Worm (Caenorhabditis elegans) whole organism, L4 larva: ENCODE results near the gene srbc-2.

Experiments
- F10B5.3 ChIP-seq: sonication (generic microtip); optimal IDR thresholded peaks from 2 replicates; lab custom pipeline; 2016; ENCODE audit warnings: mild to moderate bottlenecking, missing genetic modification characterization, missing compliant biosample characterization
- F26F4.8 ChIP-seq: fragments of 200-800 bp; sonication (Bioruptor generic); conservative IDR thresholded peaks from 2 replicates; pipeline ENCODE4 v1.3.6; 2022; ENCODE audit warnings: missing genetic modification characterization, missing compliant biosample characterization
- F44E2.7 ChIP-seq: fragments of 200-800 bp; sonication (Bioruptor generic); IDR thresholded peaks from 2 replicates; pipeline ENCODE4 v2.1.2; 2022; ENCODE audit warnings: missing genetic modification characterization, missing compliant biosample characterization
- T20F7.1 ChIP-seq: fragments of 200-800 bp; sonication (Bioruptor generic); optimal IDR thresholded peaks from 2 replicates; lab custom pipeline; 2018; ENCODE audit warnings: mild to moderate bottlenecking, missing genetic modification characterization, missing compliant biosample characterization
- Y75B8A.6 ChIP-seq: fragments of 200-800 bp; sonication (Bioruptor generic); IDR thresholded peaks from 2 replicates; pipeline ENCODE4 v1.3.6; 2022; ENCODE audit warnings: missing genetic modification reagents, missing genetic modification characterization, missing compliant biosample characterization
- ZK337.2 ChIP-seq: fragments of 200-800 bp; sonication (Bioruptor generic); IDR thresholded peaks from 2 replicates; pipeline ENCODE4 v1.3.6; 2022; ENCODE audit warnings: missing genetic modification reagents, missing genetic modification characterization, missing compliant biosample characterization
- ZK546.5 ChIP-seq, 2 experiments: sonication (generic microtip); optimal IDR thresholded peaks; 2 replicates each; lab custom pipeline; 2017; ENCODE audit warnings: missing biosample characterization in 2 of 2, missing genetic modification characterization in 2 of 2
- aly-2 ChIP-seq: sonication (generic microtip); optimal IDR thresholded peaks from 2 replicates; lab custom pipeline; 2018; ENCODE audit warnings: missing biosample characterization, missing genetic modification characterization
- ama-1 ChIP-seq: fragments of 150-350 bp; optimal IDR thresholded peaks from 2 replicates; lab custom pipeline; 2014; ENCODE audit warnings: inconsistent platforms, mixed read lengths
- ceh-28 ChIP-seq: fragments of 150-350 bp; optimal IDR thresholded peaks from 2 replicates; lab custom pipeline; 2014; ENCODE audit warnings: missing biosample characterization, missing genetic modification reagents, missing genetic modification characterization
- ceh-44 ChIP-seq: fragments of 200-800 bp; sonication (Bioruptor generic); IDR thresholded peaks from 2 replicates; pipeline ENCODE4 v1.3.6; 2022; ENCODE audit warnings: missing genetic modification reagents, missing genetic modification characterization, missing compliant biosample characterization
- ceh-82 ChIP-seq: sonication (generic microtip); optimal IDR thresholded peaks from 2 replicates; lab custom pipeline; 2017; ENCODE audit warnings: missing biosample characterization, missing genetic modification characterization
- cey-2 ChIP-seq: sonication (generic microtip); optimal IDR thresholded peaks from 3 replicates; lab custom pipeline; 2017; ENCODE audit warnings: missing genetic modification characterization, mild to moderate bottlenecking, missing compliant biosample characterization, antibody characterized with exemption, borderline replicate concordance; ENCODE audit not compliant: insufficient read depth
- ctbp-1 ChIP-seq: fragments of 200-800 bp; sonication (Bioruptor generic); IDR thresholded peaks from 2 replicates; pipeline ENCODE4 v1.3.6; 2022; ENCODE audit warnings: missing genetic modification reagents, missing genetic modification characterization, missing compliant biosample characterization
- daf-12 ChIP-seq: fragments of 150-350 bp; optimal IDR thresholded peaks from 2 replicates; lab custom pipeline; 2014; ENCODE audit warnings: missing biosample characterization, missing genetic modification reagents, missing genetic modification characterization
- daf-19 ChIP-seq: fragments of 200-800 bp; sonication (Bioruptor generic); conservative IDR thresholded peaks from 2 replicates; pipeline ENCODE4 v1.3.6; 2022; ENCODE audit warnings: missing genetic modification characterization, missing compliant biosample characterization
- daf-8 ChIP-seq: fragments of 200-800 bp; sonication (Bioruptor generic); IDR thresholded peaks from 2 replicates; pipeline ENCODE4 v1.3.6; 2022; ENCODE audit warnings: missing genetic modification characterization, missing compliant biosample characterization
- dmd-6 ChIP-seq: fragments of 200-800 bp; sonication (Bioruptor generic); IDR thresholded peaks from 2 replicates; pipeline ENCODE4 v1.3.6; 2022; ENCODE audit warnings: missing genetic modification reagents, missing genetic modification characterization, missing compliant biosample characterization
- dmd-9 ChIP-seq: fragments of 200-800 bp; sonication (Bioruptor generic); IDR thresholded peaks from 2 replicates; pipeline ENCODE4 v1.3.6; 2022; ENCODE audit warnings: missing genetic modification reagents, missing genetic modification characterization, missing compliant biosample characterization
- duxl-1 ChIP-seq: sonication (generic microtip); optimal IDR thresholded peaks from 2 replicates; lab custom pipeline; 2016; ENCODE audit warnings: mild to moderate bottlenecking, missing genetic modification characterization, moderate library complexity, missing compliant biosample characterization; ENCODE audit not compliant: poor library complexity
- dve-1 ChIP-seq: sonication (generic microtip); optimal IDR thresholded peaks from 2 replicates; lab custom pipeline; 2017; ENCODE audit warnings: antibody characterized with exemption, mild to moderate bottlenecking, missing genetic modification characterization, missing compliant biosample characterization; ENCODE audit not compliant: insufficient read depth
- egl-27 ChIP-seq: sonication (generic microtip); optimal IDR thresholded peaks from 3 replicates; lab custom pipeline; 2017; ENCODE audit warnings: missing biosample characterization, missing genetic modification reagents, missing genetic modification characterization
- hlh-11 ChIP-seq: fragments of 200-800 bp; sonication (Bioruptor generic); optimal IDR thresholded peaks from 2 replicates; lab custom pipeline; 2018; ENCODE audit warnings: mild to moderate bottlenecking, missing genetic modification characterization, missing compliant biosample characterization
- hlh-30 ChIP-seq: sonication (generic microtip); optimal IDR thresholded peaks from 2 replicates; lab custom pipeline; 2017; ENCODE audit warnings: antibody characterized with exemption, mild to moderate bottlenecking, missing genetic modification characterization, missing compliant biosample characterization; ENCODE audit not compliant: insufficient read depth
- jun-1 ChIP-seq: fragments of 150-350 bp; optimal IDR thresholded peaks from 2 replicates; lab custom pipeline; 2014; ENCODE audit warnings: missing biosample characterization, missing genetic modification reagents, missing genetic modification characterization
- lin-1 ChIP-seq: fragments of 200-800 bp; sonication (Bioruptor generic); IDR thresholded peaks from 2 replicates; pipeline ENCODE4 v1.3.6; 2022; ENCODE audit warnings: missing genetic modification reagents, missing genetic modification characterization, missing compliant biosample characterization
- lin-29 ChIP-seq: fragments of 200-800 bp; sonication (Bioruptor generic); IDR thresholded peaks from 2 replicates; pipeline ENCODE4 v1.3.6; 2022; ENCODE audit warnings: missing genetic modification reagents, missing genetic modification characterization, missing compliant biosample characterization
- lsy-2 ChIP-seq, 2 experiments: fragments of 150-350 bp in 1 of 2; sonication (generic microtip) in 1 of 2; optimal IDR thresholded peaks; 2 replicates each; lab custom pipeline; 2014 to 2017; ENCODE audit warnings: missing biosample characterization in 2 of 2, missing genetic modification characterization in 2 of 2
- madf-9 ChIP-seq: fragments of 200-800 bp; sonication (Bioruptor generic); conservative IDR thresholded peaks from 2 replicates; pipeline ENCODE4 v1.3.6; 2022; ENCODE audit warnings: missing genetic modification reagents, missing genetic modification characterization, missing compliant biosample characterization
- mdl-1 ChIP-seq, 2 experiments: fragments of 150-350 bp in 1 of 2; sonication (generic microtip) in 1 of 2; optimal IDR thresholded peaks; 2 replicates each; lab custom pipeline; 2014 to 2017; ENCODE audit warnings: missing biosample characterization in 2 of 2, missing genetic modification characterization in 2 of 2
- mxl-2 ChIP-seq: fragments of 200-800 bp; sonication (Bioruptor generic); conservative IDR thresholded peaks from 2 replicates; pipeline ENCODE4 v1.3.6; 2022; ENCODE audit warnings: missing genetic modification reagents, missing genetic modification characterization, missing compliant biosample characterization
- mxl-3 ChIP-seq: fragments of 200-800 bp; sonication (Bioruptor generic); optimal IDR thresholded peaks from 2 replicates; lab custom pipeline; 2018; ENCODE audit warnings: mild to moderate bottlenecking, missing genetic modification characterization, missing compliant biosample characterization
- nhr-102 ChIP-seq: sonication (generic microtip); optimal IDR thresholded peaks from 2 replicates; lab custom pipeline; 2016; ENCODE audit warnings: mild to moderate bottlenecking, missing genetic modification characterization, moderate library complexity, missing compliant biosample characterization
- nhr-11 ChIP-seq: fragments of 150-350 bp; optimal IDR thresholded peaks from 2 replicates; lab custom pipeline; 2014; ENCODE audit warnings: missing biosample characterization, missing genetic modification characterization
- nhr-237 ChIP-seq: sonication (generic microtip); optimal IDR thresholded peaks from 2 replicates; lab custom pipeline; 2017; ENCODE audit warnings: missing biosample characterization, missing genetic modification characterization
- nhr-28 ChIP-seq: fragments of 150-350 bp; optimal IDR thresholded peaks from 2 replicates; lab custom pipeline; 2014; ENCODE audit warnings: missing biosample characterization, missing genetic modification characterization
- nhr-48 ChIP-seq: sonication (generic microtip); optimal IDR thresholded peaks from 2 replicates; lab custom pipeline; 2016; ENCODE audit warnings: mild to moderate bottlenecking, missing genetic modification characterization, missing compliant biosample characterization
- pha-4 ChIP-seq, 2 experiments: fragments of 150-350 bp in 1 of 2; fragments of 200-800 bp in 1 of 2; sonication (Bioruptor generic) in 1 of 2; IDR thresholded peaks in 1 of 2; optimal IDR thresholded peaks in 1 of 2; 2 replicates each; pipeline versions ENCODE4 v1.3.6 to Lab custom; 2014 to 2022; ENCODE audit warnings: missing genetic modification characterization in 2 of 2, missing genetic modification reagents in 2 of 2, missing biosample characterization in 1 of 2, missing compliant biosample characterization in 1 of 2
- php-3 ChIP-seq: fragments of 200-800 bp; sonication (Bioruptor generic); IDR thresholded peaks from 2 replicates; pipeline ENCODE4 v1.3.6; 2022; ENCODE audit warnings: missing genetic modification reagents, missing genetic modification characterization, missing compliant biosample characterization
- sdz-12 ChIP-seq: fragments of 200-800 bp; sonication (Bioruptor generic); optimal IDR thresholded peaks from 2 replicates; lab custom pipeline; 2018; ENCODE audit warnings: mild to moderate bottlenecking, missing genetic modification characterization, missing compliant biosample characterization
- skn-1 ChIP-seq: fragments of 150-350 bp; optimal IDR thresholded peaks from 2 replicates; lab custom pipeline; 2014; ENCODE audit warnings: missing biosample characterization, missing genetic modification characterization
- snpc-4 ChIP-seq: fragments of 150-350 bp; optimal IDR thresholded peaks from 2 replicates; lab custom pipeline; 2014; ENCODE audit warnings: missing biosample characterization, missing genetic modification characterization
- spr-3 ChIP-seq: fragments of 200-800 bp; sonication (Bioruptor generic); optimal IDR thresholded peaks from 2 replicates; lab custom pipeline; 2018; ENCODE audit warnings: mild to moderate bottlenecking, missing genetic modification characterization, missing compliant biosample characterization
- tag-97 ChIP-seq: fragments of 200-800 bp; sonication (Bioruptor generic); IDR thresholded peaks from 2 replicates; pipeline ENCODE4 v1.3.6; 2022; ENCODE audit warnings: missing genetic modification characterization, missing compliant biosample characterization
- unc-62 ChIP-seq, 3 experiments: fragments of 150-350 bp in 1 of 3; sonication (generic microtip); optimal IDR thresholded peaks in 2 of 3; peaks in 1 of 3; 1 replicate in 1 of 3; 2 replicates in 2 of 3; lab custom pipeline; 2014 to 2017; ENCODE audit warnings: missing biosample characterization in 3 of 3, missing genetic modification characterization in 3 of 3, missing genetic modification reagents in 3 of 3, missing genotype in 1 of 3
- zfp-2 ChIP-seq: sonication (generic microtip); optimal IDR thresholded peaks from 2 replicates; lab custom pipeline; 2016; ENCODE audit warnings: mild to moderate bottlenecking, missing genetic modification characterization, missing compliant biosample characterization
- zip-11 ChIP-seq: fragments of 200-800 bp; sonication (Bioruptor generic); IDR thresholded peaks from 2 replicates; pipeline ENCODE4 v1.3.6; 2022; ENCODE audit warnings: missing genetic modification characterization, missing compliant biosample characterization

Gene srbc-2

ce11 chrV:3391005-3391404, 14.1 kb upstream of the srbc-2 start (continued):
- TF ChIP-seq snpc-4 (tag; lab: Kevin White, UChicago) (no peak), F26F4.8 (GFP tag; lab: Robert Waterston, UW) (no peak), nhr-237 (tag; lab: Kevin White, UChicago) (no peak), lin-29 (GFP tag; lab: Robert Waterston, UW) (no peak), sdz-12 (GFP tag; lab: Kevin White, UChicago) (no peak), nhr-11 (tag; lab: Kevin White, UChicago) (peak; percentile 83), dmd-6 (GFP tag; lab: Robert Waterston, UW) (peak; percentile 94), lsy-2 (tag; optimal IDR thresholded peaks at IDR 0.05; lab: Kevin White, UChicago) (peak; percentile 75 to 87), nhr-48 (tag; lab: Kevin White, UChicago) (peak; percentile 96), tag-97 (GFP tag; lab: Robert Waterston, UW) (no peak), ama-1 (lab: Kevin White, UChicago) (no peak), ZK546.5 (tag; optimal IDR thresholded peaks at IDR 0.05; lab: Kevin White, UChicago) (no peak), T20F7.1 (GFP tag; lab: Kevin White, UChicago) (no peak), daf-12 (tag; lab: Kevin White, UChicago) (no peak), duxl-1 (tag; lab: Kevin White, UChicago) (peak; percentile 78), hlh-30 (tag; lab: Kevin White, UChicago) (peak; percentile 73), hlh-11 (peak; percentile 93), madf-9 (0 out of 2 replicates have a peak, but pooled peaks have one; percentile 30), ZK337.2 (GFP tag; lab: Robert Waterston, UW) (no peak), aly-2 (tag; lab: Kevin White, UChicago) (no peak), daf-8 (GFP tag; lab: Robert Waterston, UW) (no peak), jun-1 (tag; lab: Kevin White, UChicago) (peak; percentile 45), unc-62 (GFP tag; optimal IDR thresholded peaks at IDR 0.05 in 1 of 2; lab: Kevin White, UChicago) (peak in 1 of 2 experiments; percentile 67), unc-62 (tag; optimal IDR thresholded peaks at IDR 0.05; lab: Kevin White, UChicago) (no peak), zip-11 (GFP tag; lab: Robert Waterston, UW) (no peak), mxl-2 (GFP tag; lab: Robert Waterston, UW) (no peak; the same call in 1 of the 2 replicates), F44E2.7 (GFP tag; lab: Robert Waterston, UW) (no peak), cey-2 (tag; lab: Kevin White, UChicago) (peak; percentile 18), ctbp-1 (GFP tag; lab: Robert Waterston, UW) (peak; percentile 57; the same call in 1 of the 2 replicates), pha-4 (GFP tag; IDR thresholded peaks at IDR 0.05; lab: Robert Waterston, UW) (no peak), pha-4 (tag; optimal IDR thresholded peaks at IDR 0.05; lab: Kevin White, UChicago) (peak; percentile 70), ceh-82 (tag; lab: Kevin White, UChicago) (no peak), zfp-2 (peak; percentile 7), daf-19 (GFP tag; lab: Robert Waterston, UW) (no peak), egl-27 (no peak), Y75B8A.6 (GFP tag; lab: Robert Waterston, UW) (no peak)

- TF ChIP-seq spr-3, result no peak
- no peak for TF ChIP-seq nhr-11 (tag; lab: Kevin White, UChicago)
- TF ChIP-seq mxl-3 (GFP tag; lab: Kevin White, UChicago), result peak; percentile 59
- TF ChIP-seq lin-1, result peak; percentile 25; the same call in 1 of the 2 replicates
- peak; percentile 82 for TF ChIP-seq hlh-11
- no peak for TF ChIP-seq nhr-102 (tag; lab: Kevin White, UChicago)
- TF ChIP-seq dve-1, result no peak
- TF ChIP-seq daf-12 (tag; lab: Kevin White, UChicago), result no peak
- TF ChIP-seq ceh-44, result no peak
- no peak for TF ChIP-seq dmd-9 (GFP tag; lab: Robert Waterston, UW)
- TF ChIP-seq F10B5.3 (tag; lab: Kevin White, UChicago), result no peak
- TF ChIP-seq duxl-1 (tag; lab: Kevin White, UChicago), result peak; percentile 21
- no peak for TF ChIP-seq zfp-2
- TF ChIP-seq php-3 (GFP tag; lab: Robert Waterston, UW), result 0 out of 2 replicates have a peak, but pooled peaks have one; percentile 42
- TF ChIP-seq dmd-6 (GFP tag; lab: Robert Waterston, UW), result peak; percentile 81
- TF ChIP-seq mdl-1 (tag; optimal IDR thresholded peaks at IDR 0.05; lab: Kevin White, UChicago), result peak; percentile 62 to 73
- TF ChIP-seq skn-1, result no peak
- TF ChIP-seq F44E2.7 (GFP tag; lab: Robert Waterston, UW), result no peak
- TF ChIP-seq daf-19 (GFP tag; lab: Robert Waterston, UW), result no peak
- TF ChIP-seq ceh-28 (tag; lab: Kevin White, UChicago), result no peak
- TF ChIP-seq pha-4 (GFP tag; IDR thresholded peaks at IDR 0.05; lab: Robert Waterston, UW), result no peak
- TF ChIP-seq pha-4 (tag; optimal IDR thresholded peaks at IDR 0.05; lab: Kevin White, UChicago), result peak; percentile 40
- peak; percentile 90 for TF ChIP-seq nhr-28 (tag; lab: Kevin White, UChicago)
Observed at ce11 chrV:3388299-3388698, 11.4 kb upstream of the srbc-2 start.
